Fruit fly (Drosophila melanogaster): Measurements from ENCODE around the gene Abcd3.

Abcd3 gene

dm6 chrX:19745908-19746604 is 4.5 kb upstream of the Abcd3 start, which contains the start of gene parvin (continued):
- TF ChIP-seq CG17359 (tag; optimal IDR thresholded peaks at IDR 0.05) (no peak), cg (GFP tag; optimal IDR thresholded peaks at IDR 0.05) (peak; percentile 82), CG18599 (GFP tag; optimal IDR thresholded peaks at IDR 0.05) (no peak), CkIIα-i1 (GFP tag; IDR thresholded peaks at IDR 0.05) (no peak), CG8765 (GFP tag; IDR thresholded peaks at IDR 0.05) (no peak), pzg (GFP tag; optimal IDR thresholded peaks at IDR 0.05) (peak; percentile 37), eve (GFP tag; optimal IDR thresholded peaks at IDR 0.05) (no peak), CG16813 (GFP tag; IDR thresholded peaks at IDR 0.05; ENCODE audit: partially characterized antibody) (no peak), br (optimal IDR thresholded peaks at IDR 0.05) (no peak), CG17361 (GFP tag; IDR thresholded peaks at IDR 0.05) (no peak), CG15514 (GFP tag; optimal IDR thresholded peaks at IDR 0.05) (peak; percentile 36), Scr (GFP tag; IDR thresholded peaks at IDR 0.05; ENCODE audit: partially characterized antibody) (peak; percentile 48), MBD-R2 (GFP tag; IDR thresholded peaks at IDR 0.05) (peak; percentile 35; the same call in 1 of the 2 replicates), CG2129 (GFP tag; IDR thresholded peaks at IDR 0.05; ENCODE audit: partially characterized antibody) (no peak), hbn (GFP tag; IDR thresholded peaks at IDR 0.05; ENCODE audit: partially characterized antibody) (no peak), CG12659 (GFP tag; optimal IDR thresholded peaks at IDR 0.05) (peak; percentile 38), CG30020 (tag; optimal IDR thresholded peaks at IDR 0.05) (no peak), CG11398 (GFP tag; optimal IDR thresholded peaks at IDR 0.05) (no peak), CG8290 (GFP tag; optimal IDR thresholded peaks at IDR 0.05) (no peak), CG8290 (tag; optimal IDR thresholded peaks at IDR 0.05) (peak in 1 of 2 experiments; percentile 18), Hey (tag; optimal IDR thresholded peaks at IDR 0.05) (no peak), CG8281 (tag; optimal IDR thresholded peaks at IDR 0.05) (no peak), trem (tag; optimal IDR thresholded peaks at IDR 0.05) (peak; percentile 7), ssp (GFP tag; IDR thresholded peaks at IDR 0.05) (no peak), lov (optimal IDR thresholded peaks at IDR 0.05) (no peak), lov (GFP tag; IDR thresholded peaks at IDR 0.05) (no peak), unc-4 (GFP tag; IDR thresholded peaks at IDR 0.05; ENCODE audit: partially characterized antibody) (peak; percentile 18; the same call in 1 of the 2 replicates), C15 (GFP tag; IDR thresholded peaks at IDR 0.05) (no peak), CG11560 (tag; IDR thresholded peaks at IDR 0.05) (peak; percentile 62; the same call in 1 of the 3 replicates), CG12391 (tag; optimal IDR thresholded peaks at IDR 0.05) (no peak), CG4617 (GFP tag; optimal IDR thresholded peaks at IDR 0.05; ENCODE audit: borderline replicate concordance) (peak; percentile 30), CG11093 (GFP tag; IDR thresholded peaks at IDR 0.05) (no peak), CG13287 (GFP tag; IDR thresholded peaks at IDR 0.05; ENCODE audit: partially characterized antibody) (peak; percentile 19; the same call in 1 of the 2 replicates), gce (GFP tag; IDR thresholded peaks at IDR 0.05) (no peak), pfk (GFP tag; optimal IDR thresholded peaks at IDR 0.05) (no peak), Med (GFP tag) (peak; percentile 28), CG9932 (GFP tag; IDR thresholded peaks at IDR 0.05) (no peak), Adf1 (GFP tag; IDR thresholded peaks at IDR 0.05) (no peak), CG12769 (tag; optimal IDR thresholded peaks at IDR 0.05) (peak; percentile 43), ac (GFP tag; optimal IDR thresholded peaks at IDR 0.05) (no peak), ttk (GFP tag; IDR thresholded peaks at IDR 0.05) (no peak), CG34224 (GFP tag; IDR thresholded peaks at IDR 0.05; ENCODE audit: partially characterized antibody) (no peak), Hr3 (GFP tag; optimal IDR thresholded peaks at IDR 0.05) (no peak), BEAF-32 (GFP tag; optimal IDR thresholded peaks at IDR 0.05) (peak; percentile 57), CG8359 (GFP tag; optimal IDR thresholded peaks at IDR 0.05; ENCODE audit: borderline replicate concordance) (no peak), CG2678 (tag; optimal IDR thresholded peaks at IDR 0.05) (no peak), CG9437 (GFP tag; optimal IDR thresholded peaks at IDR 0.05) (no peak), h (optimal IDR thresholded peaks at IDR 0.05) (no peak), MTF-1 (GFP tag; optimal IDR thresholded peaks at IDR 0.05; ENCODE audit: borderline replicate concordance) (no peak), Atf3 (GFP tag; optimal IDR thresholded peaks at IDR 0.05) (no peak)
